Worm (Caenorhabditis elegans) whole organism, L1 larva: ENCODE measurements around the gene scl-21.

Experiments
- C04F5.9 ChIP-seq: sonication (generic microtip); optimal IDR thresholded peaks from 2 replicates; lab custom pipeline; 2016; ENCODE audit warnings: missing genetic modification characterization, missing compliant biosample characterization
- F16B12.6 ChIP-seq: fragments of 150-350 bp; optimal IDR thresholded peaks from 2 replicates; lab custom pipeline; 2014; ENCODE audit warnings: missing biosample characterization, missing genetic modification characterization
- ama-1 ChIP-seq: fragments of 150-350 bp; optimal IDR thresholded peaks from 2 replicates; lab custom pipeline; 2014
- blmp-1 ChIP-seq: fragments of 150-350 bp; optimal IDR thresholded peaks from 2 replicates; lab custom pipeline; 2014; ENCODE audit warnings: missing biosample characterization, missing genetic modification characterization
- ceh-82 ChIP-seq, 3 experiments: fragments of 150-350 bp in 1 of 3; sonication (generic microtip) in 2 of 3; optimal IDR thresholded peaks; 2 replicates each; lab custom pipeline; 2014 to 2017; ENCODE audit warnings: missing biosample characterization in 3 of 3, missing genetic modification characterization in 3 of 3
- ceh-88 ChIP-seq: fragments of 200-800 bp; sonication (Bioruptor generic); IDR thresholded peaks from 2 replicates; pipeline ENCODE4 v1.3.6; 2022; ENCODE audit warnings: missing genetic modification characterization, missing compliant biosample characterization
- ces-1 ChIP-seq: fragments of 150-350 bp; optimal IDR thresholded peaks from 2 replicates; lab custom pipeline; 2014; ENCODE audit warnings: missing biosample characterization, missing genetic modification reagents, missing genetic modification characterization
- dpl-1 ChIP-seq, 3 experiments: fragments of 150-350 bp in 2 of 3; sonication (generic microtip) in 1 of 3; optimal IDR thresholded peaks; 2 replicates each; lab custom pipeline; 2014 to 2017; ENCODE audit warnings: missing biosample characterization in 3 of 3, missing genetic modification characterization in 3 of 3, missing genetic modification reagents in 3 of 3
- efl-1 ChIP-seq, 4 experiments: fragments of 150-350 bp; optimal IDR thresholded peaks in 3 of 4; peaks in 1 of 4; 1 replicate in 1 of 4; 2 replicates in 3 of 4; lab custom pipeline; 2014; ENCODE audit warnings: missing biosample characterization in 2 of 4, missing genetic modification characterization in 2 of 4, missing genetic modification reagents in 2 of 4
- egl-27 ChIP-seq, 2 experiments: fragments of 150-350 bp in 1 of 2; sonication (generic microtip); optimal IDR thresholded peaks; 3 replicates each; lab custom pipeline; 2017 to 2018; ENCODE audit warnings: missing biosample characterization in 2 of 2, missing genetic modification characterization in 2 of 2, missing genetic modification reagents in 2 of 2
- elt-2 ChIP-seq: sonication (generic microtip); optimal IDR thresholded peaks from 2 replicates; lab custom pipeline; 2016; ENCODE audit warnings: missing genetic modification characterization, mild to moderate bottlenecking, inconsistent platforms, missing compliant biosample characterization, missing genetic modification reagents
- ets-5 ChIP-seq: fragments of 200-800 bp; sonication (Bioruptor generic); IDR thresholded peaks from 2 replicates; pipeline ENCODE4 v1.3.6; 2022; ENCODE audit warnings: missing genetic modification characterization, missing compliant biosample characterization
- fkh-8 ChIP-seq: sonication (generic microtip); optimal IDR thresholded peaks from 2 replicates; lab custom pipeline; 2016; ENCODE audit warnings: mild to moderate bottlenecking, missing genetic modification characterization, missing compliant biosample characterization
- fos-1 ChIP-seq: fragments of 150-350 bp; optimal IDR thresholded peaks from 2 replicates; lab custom pipeline; 2014; ENCODE audit warnings: missing biosample characterization, missing genetic modification characterization
- jun-1 ChIP-seq: fragments of 150-350 bp; optimal IDR thresholded peaks from 2 replicates; lab custom pipeline; 2014; ENCODE audit warnings: missing biosample characterization, missing genetic modification reagents, missing genetic modification characterization
- lin-14 ChIP-seq: fragments of 200-800 bp; sonication (Bioruptor generic); optimal IDR thresholded peaks from 2 replicates; lab custom pipeline; 2018; ENCODE audit warnings: mild to moderate bottlenecking, missing genetic modification characterization, moderate library complexity, missing compliant biosample characterization
- lin-35 ChIP-seq, 2 experiments: fragments of 150-350 bp; optimal IDR thresholded peaks; 2 replicates each; lab custom pipeline; 2014; ENCODE audit warnings: missing biosample characterization in 2 of 2, missing genetic modification characterization in 2 of 2, missing genetic modification reagents in 2 of 2
- lir-3 ChIP-seq: sonication (generic microtip); optimal IDR thresholded peaks from 2 replicates; lab custom pipeline; 2016; ENCODE audit warnings: mild to moderate bottlenecking, missing genetic modification characterization, moderate library complexity, missing compliant biosample characterization; ENCODE audit not compliant: poor library complexity
- mdl-1 ChIP-seq, 2 experiments: fragments of 150-350 bp; optimal IDR thresholded peaks; 2 replicates each; lab custom pipeline; 2014 to 2017; ENCODE audit warnings: missing biosample characterization in 2 of 2, missing genetic modification characterization in 2 of 2, inconsistent platforms in 1 of 2
- nhr-19 ChIP-seq: fragments of 200-800 bp; sonication (Bioruptor generic); conservative IDR thresholded peaks from 2 replicates; pipeline ENCODE4 v1.3.6; 2022; ENCODE audit warnings: missing genetic modification characterization, missing compliant biosample characterization
- nhr-20 ChIP-seq: sonication (generic microtip); optimal IDR thresholded peaks from 2 replicates; lab custom pipeline; 2016; ENCODE audit warnings: mild to moderate bottlenecking, missing genetic modification characterization, missing compliant biosample characterization
- nhr-47 ChIP-seq: sonication (generic microtip); optimal IDR thresholded peaks from 2 replicates; lab custom pipeline; 2016; ENCODE audit warnings: mild to moderate bottlenecking, missing genetic modification characterization, moderate library complexity, missing compliant biosample characterization
- nhr-84 ChIP-seq: sonication (generic microtip); optimal IDR thresholded peaks from 2 replicates; lab custom pipeline; 2017; ENCODE audit warnings: missing biosample characterization, missing genetic modification characterization
- nhr-85 ChIP-seq: sonication (generic microtip); peaks from one replicate; lab custom pipeline; 2016; ENCODE audit warnings: missing genetic modification characterization, inconsistent platforms, missing compliant biosample characterization
- nhr-90 ChIP-seq: sonication (generic microtip); optimal IDR thresholded peaks from 2 replicates; lab custom pipeline; 2016; ENCODE audit warnings: mild to moderate bottlenecking, missing genetic modification characterization, missing compliant biosample characterization; ENCODE audit not compliant: poor library complexity
- pqm-1 ChIP-seq: sonication (generic microtip); optimal IDR thresholded peaks from 3 replicates; lab custom pipeline; 2017; ENCODE audit warnings: missing biosample characterization, missing genetic modification characterization
- skn-1 ChIP-seq: fragments of 150-350 bp; optimal IDR thresholded peaks from 2 replicates; lab custom pipeline; 2014; ENCODE audit warnings: missing biosample characterization, missing genetic modification characterization
- snpc-4 ChIP-seq: fragments of 150-350 bp; optimal IDR thresholded peaks from 2 replicates; lab custom pipeline; 2014; ENCODE audit warnings: missing biosample characterization, missing genetic modification characterization
- sox-4 ChIP-seq: sonication (generic microtip); optimal IDR thresholded peaks from 2 replicates; lab custom pipeline; 2016; ENCODE audit warnings: missing genetic modification characterization, missing compliant biosample characterization
- sup-37 ChIP-seq: fragments of 200-800 bp; sonication (Bioruptor generic); optimal IDR thresholded peaks from 2 replicates; lab custom pipeline; 2018; ENCODE audit warnings: mild to moderate bottlenecking, missing genetic modification characterization, missing compliant biosample characterization
- swsn-7 ChIP-seq: sonication (generic microtip); optimal IDR thresholded peaks from 2 replicates; lab custom pipeline; 2016; ENCODE audit warnings: missing genetic modification characterization, missing compliant biosample characterization
- tlp-1 ChIP-seq: fragments of 150-350 bp; optimal IDR thresholded peaks from 2 replicates; lab custom pipeline; 2014; ENCODE audit warnings: missing biosample characterization, missing genetic modification characterization
- unc-30 ChIP-seq: sonication (generic microtip); optimal IDR thresholded peaks from 2 replicates; lab custom pipeline; 2017; ENCODE audit warnings: missing biosample characterization, missing genetic modification characterization
- unc-62 ChIP-seq: fragments of 150-350 bp; optimal IDR thresholded peaks from 2 replicates; lab custom pipeline; 2014; ENCODE audit warnings: missing biosample characterization, missing genetic modification reagents, missing genetic modification characterization
- unc-98 ChIP-seq: fragments of 200-800 bp; sonication (Bioruptor generic); IDR thresholded peaks from 2 replicates; pipeline ENCODE4 v1.3.6; 2022; ENCODE audit warnings: missing genetic modification characterization, missing compliant biosample characterization
- xbp-1 ChIP-seq: sonication (generic microtip); optimal IDR thresholded peaks from 2 replicates; lab custom pipeline; 2016; ENCODE audit warnings: missing genetic modification characterization, missing compliant biosample characterization
- zip-4 ChIP-seq: fragments of 200-800 bp; sonication (Bioruptor generic); optimal IDR thresholded peaks from 2 replicates; lab custom pipeline; 2018; ENCODE audit warnings: mild to moderate bottlenecking, missing genetic modification characterization, moderate library complexity, missing compliant biosample characterization
- ztf-11 ChIP-seq, 2 experiments: sonication (generic microtip); optimal IDR thresholded peaks; 2 replicates each; lab custom pipeline; 2016 to 2017; ENCODE audit warnings: missing genetic modification characterization in 2 of 2, missing biosample characterization in 1 of 2, missing compliant biosample characterization in 1 of 2

The scl-21 gene

DNA sequence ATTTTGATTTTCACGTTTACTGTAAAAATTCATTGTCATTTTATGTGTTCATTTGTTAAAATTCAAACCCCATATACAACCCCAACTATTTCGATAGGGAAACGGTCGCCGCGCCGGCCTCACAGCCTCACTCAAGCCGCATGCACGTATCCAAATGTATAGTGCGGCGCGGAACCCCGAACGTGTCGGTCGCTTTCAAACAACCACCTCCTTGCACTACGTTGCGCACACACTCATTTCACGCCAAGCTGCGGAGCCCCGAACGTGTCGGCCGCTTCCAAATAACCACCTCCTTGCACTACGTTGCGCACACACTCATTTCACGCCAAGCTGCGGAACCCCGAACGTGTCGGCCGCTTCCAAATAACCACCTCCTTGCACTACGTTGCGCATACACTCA lies 28.7 kb downstream of the scl-21 start:
- peak; percentile 48 for TF ChIP-seq snpc-4 (tag; lab: Kevin White, UChicago)

- TF ChIP-seq unc-98 (GFP tag; lab: Robert Waterston, UW) = no peak
- no peak for TF ChIP-seq ces-1
- TF ChIP-seq zip-4 (GFP tag; lab: Kevin White, UChicago) = no peak
- no peak for TF ChIP-seq fkh-8 (tag; lab: Kevin White, UChicago)
- no peak for TF ChIP-seq nhr-85
- TF ChIP-seq unc-62 (GFP tag; lab: Kevin White, UChicago) = no peak
- no peak for TF ChIP-seq sup-37
- TF ChIP-seq nhr-90 (tag; lab: Kevin White, UChicago) = no peak
- TF ChIP-seq elt-2 = no peak
- no peak for TF ChIP-seq dpl-1 (GFP tag; optimal IDR thresholded peaks at IDR 0.05; lab: Kevin White, UChicago)
Measured at ce11 chrV:19462612-19463011, 32.9 kb downstream of the scl-21 start, which contains the start of gene Y43F8B.25. Gene Y43F8B.25, plus strand, starts transcription at chrV:19462912.

DNA sequence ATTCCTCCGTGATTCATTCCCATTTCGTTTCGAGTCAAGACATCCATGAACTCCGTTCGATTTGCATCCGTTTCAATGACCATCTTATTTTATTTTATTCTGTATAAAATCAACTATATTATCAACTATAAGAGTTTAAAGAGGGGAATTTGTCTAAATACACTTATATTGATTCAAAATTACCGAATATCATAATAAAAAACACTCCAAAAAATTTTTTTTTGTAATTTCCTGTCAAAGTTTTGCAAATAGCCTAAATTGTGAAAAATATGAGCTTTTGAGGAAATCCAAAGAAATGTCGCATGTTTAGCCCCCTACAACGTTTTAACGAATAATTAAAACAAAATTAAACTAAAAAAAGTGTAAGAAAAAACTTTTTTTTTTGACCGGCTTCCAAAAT lies 33.5 kb downstream of the scl-21 start, which contains the start of gene Y43F8B.15:
Gene Y43F8B.15 (minus strand): TSS at position 101 of the 400 bp plus-strand sequence.
- no peak for TF ChIP-seq snpc-4 (tag; lab: Kevin White, UChicago)
- no peak for TF ChIP-seq C04F5.9 (tag; lab: Kevin White, UChicago)
- TF ChIP-seq ceh-82 (tag; optimal IDR thresholded peaks at IDR 0.05; lab: Kevin White, UChicago) = no peak
- TF ChIP-seq ets-5 = no peak
- TF ChIP-seq ceh-88 = no peak
- TF ChIP-seq, all 84 proteins: peak for 0

DNA sequence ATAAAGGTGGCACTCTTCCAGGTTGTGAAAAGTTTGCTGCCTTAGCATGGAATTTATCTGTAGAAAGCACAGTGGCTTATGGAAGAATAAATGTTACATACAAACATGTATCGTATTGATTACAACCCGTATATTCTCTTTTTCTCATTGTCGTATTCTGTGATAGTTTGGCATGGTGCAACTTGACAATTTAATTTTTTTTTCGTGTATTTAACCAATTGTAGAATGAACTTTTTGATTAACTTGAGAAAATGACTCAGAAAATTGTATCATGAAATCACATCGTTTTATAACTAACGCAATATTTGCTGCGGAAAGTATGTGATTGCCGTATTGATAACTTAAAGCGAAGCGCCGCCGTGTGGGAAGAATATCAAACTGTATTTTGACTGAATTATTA lies 38.4 kb downstream of the scl-21 start, which contains the start of gene Y43F8B.24:
Gene Y43F8B.24 (plus strand): TSS at position 301 of the 400 bp plus-strand sequence.
- TF ChIP-seq efl-1 (optimal IDR thresholded peaks at IDR 0.05; lab: Kevin White, UChicago) (no peak), efl-1 (GFP tag; optimal IDR thresholded peaks at IDR 0.05 in 1 of 2; lab: Kevin White, UChicago) (peak in 1 of 2 experiments; percentile 52), ets-5 (no peak), lin-35 (GFP tag; optimal IDR thresholded peaks at IDR 0.05; lab: Kevin White, UChicago) (no peak), lir-3 (tag; lab: Kevin White, UChicago) (no peak), mdl-1 (tag; optimal IDR thresholded peaks at IDR 0.05; lab: Kevin White, UChicago) (no peak), nhr-20 (no peak), sox-4 (tag; lab: Kevin White, UChicago) (no peak)

ce11 chrV:19455650-19456049 lies 39.8 kb downstream of the scl-21 start, which contains the start of the genes Y43F8B.13 and Y43F8B.14:
Gene Y43F8B.13, plus strand, starts transcription at chrV:19455950.
Gene Y43F8B.14, minus strand, starts transcription at chrV:19455971.
- no peak for TF ChIP-seq nhr-47 (tag; lab: Kevin White, UChicago)
- TF ChIP-seq ces-1 = no peak
- TF ChIP-seq xbp-1 = no peak
- TF ChIP-seq snpc-4 (tag; lab: Kevin White, UChicago) = no peak
- no peak for TF ChIP-seq F16B12.6 (tag; lab: Kevin White, UChicago)
- TF ChIP-seq nhr-90 (tag; lab: Kevin White, UChicago) = no peak
- no peak for TF ChIP-seq skn-1 (tag; lab: Kevin White, UChicago)
- no peak for TF ChIP-seq jun-1
- no peak for TF ChIP-seq swsn-7 (tag; lab: Kevin White, UChicago)
- TF ChIP-seq ets-5 = no peak
- TF ChIP-seq, all 84 proteins: peak for 0

ce11 chrV:19449544-19449943 lies 45.9 kb downstream of the scl-21 start, which contains the start of gene M04C3.5:
Gene M04C3.5, plus strand, starts transcription at chrV:19449733.
- TF ChIP-seq ztf-11 (tag; optimal IDR thresholded peaks at IDR 0.05; lab: Kevin White, UChicago) (no peak), lin-14 (GFP tag; lab: Kevin White, UChicago) (no peak), ama-1 (lab: Kevin White, UChicago) (no peak), ets-5 (no peak), nhr-84 (tag; lab: Kevin White, UChicago) (no peak), egl-27 (tag; optimal IDR thresholded peaks at IDR 0.05; lab: Kevin White, UChicago) (no peak), jun-1 (no peak), nhr-19 (GFP tag; lab: Robert Waterston, UW) (no peak), fos-1 (no peak), mdl-1 (tag; optimal IDR thresholded peaks at IDR 0.05; lab: Kevin White, UChicago) (no peak), blmp-1 (tag; lab: Kevin White, UChicago) (no peak), unc-98 (GFP tag; lab: Robert Waterston, UW) (no peak), dpl-1 (GFP tag; optimal IDR thresholded peaks at IDR 0.05; lab: Kevin White, UChicago) (no peak), tlp-1 (tag; lab: Kevin White, UChicago) (no peak), pqm-1 (tag; lab: Kevin White, UChicago) (no peak), unc-30 (tag; lab: Kevin White, UChicago) (no peak)
